Worm (Caenorhabditis elegans): ENCODE measurements around the gene col-141.

DNA sequence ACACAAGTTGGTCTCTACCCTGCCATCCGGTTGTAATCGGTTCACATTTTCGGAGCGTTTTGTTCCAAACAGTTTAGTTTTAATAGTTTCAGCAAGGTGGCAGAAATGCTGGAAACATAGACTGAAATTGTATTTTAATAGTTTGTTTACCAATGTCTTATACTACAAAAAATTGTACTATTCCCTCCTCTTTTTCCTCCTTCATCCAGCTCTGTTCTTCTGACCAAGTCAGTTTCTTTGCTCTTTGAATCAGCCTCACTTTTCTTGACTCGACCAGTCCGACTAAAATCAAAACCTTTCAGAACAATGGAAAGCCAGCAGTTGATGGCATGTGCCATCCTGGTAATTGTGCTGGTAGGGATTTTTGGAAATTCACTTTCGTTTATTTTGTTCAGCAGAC is 40.5 kb downstream of the col-141 start, which contains the start of gene frpr-18:
- TF ChIP-seq snpc-4 (tag; optimal IDR thresholded peaks at IDR 0.05) (no peak), fkh-10 (GFP tag; optimal IDR thresholded peaks at IDR 0.05) (no peak), lin-1 (GFP tag; IDR thresholded peaks at IDR 0.05) (no peak), nhr-76 (tag; optimal IDR thresholded peaks at IDR 0.05) (no peak), lin-13 (GFP tag; optimal IDR thresholded peaks at IDR 0.05) (no peak), ama-1 (optimal IDR thresholded peaks at IDR 0.05) (no peak), nhr-11 (tag; optimal IDR thresholded peaks at IDR 0.05) (no peak), unc-130 (GFP tag; optimal IDR thresholded peaks at IDR 0.05) (no peak), nhr-237 (tag; optimal IDR thresholded peaks at IDR 0.05) (no peak)

All from whole organism, L4 larva.